Fruit fly (Drosophila melanogaster) whole organism, prepupa: Measurements from ENCODE around the gene CG44000.

Source experiments
- Blimp-1 ChIP-seq: fragments of 200-800 bp; sonication (Bioruptor generic); optimal IDR thresholded peaks from 3 replicates; lab custom pipeline; 2017; ENCODE audit warnings: missing biosample characterization, missing genetic modification characterization, mild to moderate bottlenecking, moderate library complexity, missing genetic modification reagents
- CG10631 ChIP-seq: fragments of 200-800 bp; sonication (Bioruptor generic); optimal IDR thresholded peaks from 2 replicates; lab custom pipeline; 2016; ENCODE audit warnings: missing biosample characterization, missing genetic modification characterization
- CG10669 ChIP-seq: fragments of 200-800 bp; sonication (Bioruptor generic); optimal IDR thresholded peaks from 3 replicates; lab custom pipeline; 2018; ENCODE audit warnings: missing biosample characterization, mild to moderate bottlenecking, missing genetic modification characterization, moderate library complexity
- CG11294 ChIP-seq: fragments of 200-800 bp; sonication (Bioruptor generic); IDR thresholded peaks from 2 replicates; pipeline ENCODE4 v1.3.6; 2022; ENCODE audit warnings: missing biosample characterization, missing genetic modification characterization
- CG11762 ChIP-seq: fragments of 200-800 bp; sonication (Bioruptor generic); optimal IDR thresholded peaks from 3 replicates; lab custom pipeline; 2016; ENCODE audit warnings: missing biosample characterization, missing genetic modification characterization; ENCODE audit not compliant: insufficient read depth
- CG1621 ChIP-seq: fragments of 200-800 bp; sonication (Bioruptor generic); optimal IDR thresholded peaks from 3 replicates; lab custom pipeline; 2018; ENCODE audit warnings: missing biosample characterization, mild to moderate bottlenecking, missing genetic modification characterization
- CG3032 ChIP-seq: fragments of 200-800 bp; optimal IDR thresholded peaks from 2 replicates; lab custom pipeline; 2019; ENCODE audit warnings: missing biosample characterization, mild to moderate bottlenecking, missing genetic modification characterization, moderate library complexity
- CG31627 ChIP-seq: fragments of 200-800 bp; sonication (Bioruptor generic); optimal IDR thresholded peaks from 3 replicates; lab custom pipeline; 2016; ENCODE audit warnings: missing biosample characterization, missing genetic modification characterization
- CG4318 ChIP-seq: fragments of 200-800 bp; sonication (Bioruptor generic); optimal IDR thresholded peaks from 3 replicates; lab custom pipeline; 2017; ENCODE audit warnings: missing biosample characterization, mild to moderate bottlenecking, missing genetic modification characterization
- CG6792 ChIP-seq: fragments of 200-800 bp; sonication (Bioruptor generic); optimal IDR thresholded peaks from 3 replicates; lab custom pipeline; 2016; ENCODE audit warnings: missing biosample characterization, missing genetic modification characterization
- CG6808 ChIP-seq: fragments of 200-800 bp; sonication (Bioruptor generic); optimal IDR thresholded peaks from 3 replicates; lab custom pipeline; 2017; ENCODE audit warnings: missing biosample characterization, missing genetic modification characterization, mild to moderate bottlenecking, moderate library complexity, missing genetic modification reagents
- CG6854 ChIP-seq: fragments of 200-800 bp; sonication (Bioruptor generic); optimal IDR thresholded peaks from 2 replicates; lab custom pipeline; 2017; ENCODE audit warnings: missing biosample characterization, mild to moderate bottlenecking, missing genetic modification characterization
- CG7368 ChIP-seq: fragments of 200-800 bp; sonication (Bioruptor generic); optimal IDR thresholded peaks from 3 replicates; lab custom pipeline; 2016; ENCODE audit warnings: missing biosample characterization, missing genetic modification characterization
- CG8119 ChIP-seq: fragments of 200-800 bp; sonication (Bioruptor generic); IDR thresholded peaks from 3 replicates; pipeline ENCODE4 v1.3.6; 2022; ENCODE audit warnings: missing biosample characterization, missing genetic modification characterization
- CG8319 ChIP-seq: fragments of 200-800 bp; sonication (Bioruptor generic); optimal IDR thresholded peaks from 3 replicates; lab custom pipeline; 2016; ENCODE audit warnings: missing biosample characterization, missing genetic modification characterization
- CG8632 ChIP-seq: fragments of 200-800 bp; sonication (Bioruptor generic); optimal IDR thresholded peaks from 3 replicates; lab custom pipeline; 2016; ENCODE audit warnings: missing biosample characterization, missing genetic modification characterization
- CG9139 ChIP-seq: fragments of 200-800 bp; sonication (Bioruptor generic); optimal IDR thresholded peaks from 3 replicates; lab custom pipeline; 2017; ENCODE audit warnings: missing biosample characterization, mild to moderate bottlenecking, missing genetic modification characterization
- Eip75B ChIP-seq: fragments of 200-800 bp; sonication (Bioruptor generic); optimal IDR thresholded peaks from 3 replicates; lab custom pipeline; 2016; ENCODE audit warnings: missing biosample characterization, missing genetic modification characterization
- Eip78C ChIP-seq: fragments of 200-800 bp; sonication (Bioruptor generic); peaks from one replicate; lab custom pipeline; 2016; ENCODE audit warnings: missing biosample characterization, missing genetic modification characterization
- Ets96B ChIP-seq: fragments of 200-800 bp; optimal IDR thresholded peaks from 2 replicates; lab custom pipeline; 2019; ENCODE audit warnings: missing biosample characterization, mild to moderate bottlenecking, missing genetic modification characterization, moderate library complexity
- Gug ChIP-seq: fragments of 200-800 bp; sonication (Bioruptor generic); IDR thresholded peaks from 2 replicates; pipeline ENCODE4 v1.3.6; 2022; ENCODE audit warnings: missing biosample characterization, missing genetic modification characterization
- Hr38 ChIP-seq: sonication (Bioruptor generic); optimal IDR thresholded peaks from 2 replicates; lab custom pipeline; 2016; ENCODE audit warnings: missing biosample characterization, missing genetic modification characterization
- Hr4 ChIP-seq: fragments of 200-800 bp; sonication (Bioruptor generic); optimal IDR thresholded peaks from 3 replicates; lab custom pipeline; 2016; ENCODE audit warnings: missing biosample characterization, missing genetic modification characterization
- Lpt ChIP-seq: fragments of 200-800 bp; sonication (Bioruptor generic); optimal IDR thresholded peaks from 3 replicates; lab custom pipeline; 2016; ENCODE audit warnings: missing biosample characterization, missing genetic modification characterization
- Met ChIP-seq: fragments of 200-800 bp; sonication (Bioruptor generic); optimal IDR thresholded peaks from 3 replicates; lab custom pipeline; 2016; ENCODE audit warnings: missing biosample characterization, missing genetic modification characterization
- Smox ChIP-seq: fragments of 200-800 bp; sonication (Bioruptor generic); optimal IDR thresholded peaks from 3 replicates; lab custom pipeline; 2016; ENCODE audit warnings: missing biosample characterization, missing genetic modification characterization
- Sox14 ChIP-seq: fragments of 200-800 bp; sonication (Bioruptor generic); optimal IDR thresholded peaks from 3 replicates; lab custom pipeline; 2016; ENCODE audit warnings: missing biosample characterization, missing genetic modification characterization
- achi ChIP-seq: fragments of 200-800 bp; sonication (Bioruptor generic); optimal IDR thresholded peaks from 3 replicates; lab custom pipeline; 2016; ENCODE audit warnings: missing biosample characterization, missing genetic modification characterization
- acj6 ChIP-seq: fragments of 200-800 bp; sonication (Bioruptor generic); optimal IDR thresholded peaks from 3 replicates; lab custom pipeline; 2016; ENCODE audit warnings: missing biosample characterization, missing genetic modification characterization
- cyc ChIP-seq: fragments of 200-800 bp; sonication (Bioruptor generic); optimal IDR thresholded peaks from 3 replicates; lab custom pipeline; 2016; ENCODE audit warnings: missing biosample characterization, missing genetic modification characterization
- dac ChIP-seq: fragments of 200-800 bp; sonication (Bioruptor generic); optimal IDR thresholded peaks from 2 replicates; lab custom pipeline; 2017; ENCODE audit warnings: missing biosample characterization, mild to moderate bottlenecking, missing genetic modification characterization
- eg ChIP-seq: fragments of 200-800 bp; sonication (Bioruptor generic); IDR thresholded peaks from 3 replicates; pipeline ENCODE4 v1.3.6; 2022; ENCODE audit warnings: missing biosample characterization, missing genetic modification characterization
- esn ChIP-seq: fragments of 200-800 bp; sonication (Bioruptor generic); optimal IDR thresholded peaks from 2 replicates; lab custom pipeline; 2016; ENCODE audit warnings: missing biosample characterization, mild to moderate bottlenecking, missing genetic modification characterization, moderate library complexity
- fd59A ChIP-seq: fragments of 200-800 bp; sonication (Bioruptor generic); optimal IDR thresholded peaks from 2 replicates; lab custom pipeline; 2017; ENCODE audit warnings: missing biosample characterization, mild to moderate bottlenecking, missing genetic modification characterization, missing genetic modification reagents
- fd85E ChIP-seq: fragments of 200-800 bp; sonication (Bioruptor generic); optimal IDR thresholded peaks from 3 replicates; lab custom pipeline; 2016; ENCODE audit warnings: missing biosample characterization, missing genetic modification characterization
- fkh ChIP-seq: fragments of 200-800 bp; sonication (Bioruptor generic); optimal IDR thresholded peaks from 3 replicates; lab custom pipeline; 2017; ENCODE audit warnings: missing biosample characterization, mild to moderate bottlenecking, missing genetic modification characterization, moderate library complexity
- net ChIP-seq: fragments of 200-800 bp; sonication (Bioruptor generic); optimal IDR thresholded peaks from 3 replicates; lab custom pipeline; 2016; ENCODE audit warnings: missing biosample characterization, missing genetic modification characterization
- pdm3 ChIP-seq: fragments of 200-800 bp; sonication (Bioruptor generic); optimal IDR thresholded peaks from 3 replicates; lab custom pipeline; 2016; ENCODE audit warnings: missing biosample characterization, missing genetic modification characterization
- salr ChIP-seq, 2 experiments: fragments of 200-800 bp; sonication (Bioruptor generic); optimal IDR thresholded peaks; 3 replicates each; lab custom pipeline; 2016 to 2018; ENCODE audit warnings: missing biosample characterization in 2 of 2, missing genetic modification characterization in 2 of 2, mild to moderate bottlenecking in 1 of 2
- spab ChIP-seq: fragments of 200-800 bp; sonication (Bioruptor generic); optimal IDR thresholded peaks from 2 replicates; lab custom pipeline; 2017; ENCODE audit warnings: missing biosample characterization, mild to moderate bottlenecking, missing genetic modification characterization, missing genetic modification reagents
- ss ChIP-seq, 2 experiments: fragments of 200-800 bp; sonication (Bioruptor generic); optimal IDR thresholded peaks; 2 replicates in 1 of 2; 3 replicates in 1 of 2; lab custom pipeline; 2017 to 2018; ENCODE audit warnings: mild to moderate bottlenecking in 2 of 2, missing biosample characterization in 2 of 2, missing genetic modification characterization in 2 of 2, moderate library complexity in 1 of 2
- svp ChIP-seq: fragments of 200-800 bp; sonication (Bioruptor generic); peaks from one replicate; lab custom pipeline; 2016; ENCODE audit warnings: missing biosample characterization, missing genetic modification characterization
- vri ChIP-seq: fragments of 200-800 bp; sonication (Bioruptor generic); optimal IDR thresholded peaks from 3 replicates; lab custom pipeline; 2016; ENCODE audit warnings: missing biosample characterization, mild to moderate bottlenecking, missing genetic modification characterization

Gene CG44000

dm6 chr2L:5000919-5001581, 42.0 kb upstream of the CG44000 start (continued):
- TF ChIP-seq ss (GFP tag; optimal IDR thresholded peaks at IDR 0.05; lab: Kevin White, UChicago) (no peak), dac (no peak), fd59A (no peak), CG8632 (GFP tag; lab: Kevin White, UChicago) (no peak), pdm3 (no peak), Met (GFP tag; lab: Kevin White, UChicago) (no peak), CG1621 (tag; lab: Kevin White, UChicago) (no peak), CG8119 (GFP tag; lab: Robert Waterston, UW) (no peak), CG31627 (GFP tag; lab: Kevin White, UChicago) (no peak), Eip78C (GFP tag; lab: Kevin White, UChicago) (no peak), CG7368 (GFP tag; lab: Kevin White, UChicago) (no peak), CG9139 (GFP tag; lab: Kevin White, UChicago) (no peak), Sox14 (GFP tag; lab: Kevin White, UChicago) (no peak), CG8319 (no peak), Lpt (GFP tag; lab: Kevin White, UChicago) (no peak), CG4318 (no peak), vri (GFP tag; lab: Kevin White, UChicago) (no peak), eg (GFP tag; lab: Robert Waterston, UW) (peak; percentile 73), cyc (GFP tag; lab: Kevin White, UChicago) (no peak), fd85E (no peak), CG10631 (GFP tag; lab: Kevin White, UChicago) (no peak), net (GFP tag; lab: Kevin White, UChicago) (no peak), achi (GFP tag; lab: Kevin White, UChicago) (no peak), svp (GFP tag; lab: Kevin White, UChicago) (peak; percentile 2), CG10669 (GFP tag; lab: Kevin White, UChicago) (no peak), CG3032 (tag; lab: Kevin White, UChicago) (no peak), CG6854 (GFP tag; lab: Kevin White, UChicago) (no peak), Smox (GFP tag; lab: Kevin White, UChicago) (no peak), Ets96B (no peak), CG6808 (no peak), salr (GFP tag; optimal IDR thresholded peaks at IDR 0.05; lab: Kevin White, UChicago) (peak in 1 of 2 experiments; percentile 23), CG11294 (GFP tag; lab: Robert Waterston, UW) (peak; percentile 62)

- TF ChIP-seq vri (GFP tag; lab: Kevin White, UChicago) (peak; percentile 90), fkh (no peak)
These were observed 41.5 kb upstream of the CG44000 start for dm6 chr2L:5001582-5001929.

dm6 chr2L:5002031-5002430, 41.0 kb upstream of the CG44000 start:
- peak; percentile 52 for TF ChIP-seq svp (GFP tag; lab: Kevin White, UChicago)
- no peak for TF ChIP-seq CG6792 (GFP tag; lab: Kevin White, UChicago)
- TF ChIP-seq Eip78C (GFP tag; lab: Kevin White, UChicago), result peak; percentile 21
- TF ChIP-seq, all 60 proteins: peak for 2

dm6 chr2L:5002711-5003402, 40.2 kb upstream of the CG44000 start:
- TF ChIP-seq Hr38 (GFP tag; lab: Kevin White, UChicago) (no peak), CG8632 (GFP tag; lab: Kevin White, UChicago) (no peak), dac (peak; percentile 45), CG8319 (no peak), CG4318 (peak; percentile 67), cyc (GFP tag; lab: Kevin White, UChicago) (peak; percentile 10), Gug (peak; percentile 27; the same call in 1 of the 2 replicates), CG7368 (GFP tag; lab: Kevin White, UChicago) (no peak), fd59A (no peak), Ets96B (peak; percentile 13), Hr4 (GFP tag; lab: Kevin White, UChicago) (peak; percentile 83), CG3032 (tag; lab: Kevin White, UChicago) (no peak), Blimp-1 (no peak), spab (GFP tag; lab: Kevin White, UChicago) (no peak), esn (peak; percentile 41), fd85E (no peak), svp (GFP tag; lab: Kevin White, UChicago) (peak; percentile 84), Eip75B (GFP tag; lab: Kevin White, UChicago) (no peak), Smox (GFP tag; lab: Kevin White, UChicago) (no peak), CG11762 (no peak), CG1621 (tag; lab: Kevin White, UChicago) (no peak), Eip78C (GFP tag; lab: Kevin White, UChicago) (peak; percentile 76), acj6 (GFP tag; lab: Kevin White, UChicago) (peak; percentile 29)
